Fruit fly (Drosophila melanogaster) whole organism, embryonic: ENCODE measurements around the gene mei-218.

Experiments used
- CG10979 ChIP-seq: fragments of 200-800 bp; sonication (Bioruptor generic); optimal IDR thresholded peaks from 2 replicates; lab custom pipeline; 2018; ENCODE audit warnings: missing biosample characterization, mild to moderate bottlenecking, missing genetic modification characterization, moderate library complexity
- CG11560 ChIP-seq: fragments of 200-800 bp; sonication (Bioruptor generic); IDR thresholded peaks from 3 replicates; pipeline ENCODE4 v1.3.6; 2022; ENCODE audit warnings: missing biosample characterization, missing genetic modification characterization
- CG12391 ChIP-seq: fragments of 200-800 bp; sonication (Bioruptor generic); optimal IDR thresholded peaks from 3 replicates; lab custom pipeline; 2018; ENCODE audit warnings: missing biosample characterization, mild to moderate bottlenecking, missing genetic modification characterization, moderate library complexity
- CG12769 ChIP-seq: fragments of 200-800 bp; sonication (Bioruptor generic); optimal IDR thresholded peaks from 2 replicates; lab custom pipeline; 2019; ENCODE audit warnings: missing biosample characterization, mild to moderate bottlenecking, missing genetic modification characterization, moderate library complexity
- CG13424 ChIP-seq: fragments of 200-800 bp; sonication (Bioruptor generic); optimal IDR thresholded peaks from 2 replicates; lab custom pipeline; 2019; ENCODE audit warnings: missing biosample characterization, mild to moderate bottlenecking, missing genetic modification characterization, moderate library complexity
- CG14014 ChIP-seq: fragments of 200-800 bp; sonication (Bioruptor generic); IDR thresholded peaks from 2 replicates; pipeline ENCODE4 v1.3.6; 2022; ENCODE audit warnings: missing biosample characterization, missing genetic modification characterization
- CG14667 ChIP-seq: fragments of 200-800 bp; sonication (Bioruptor generic); IDR thresholded peaks from 2 replicates; pipeline ENCODE4 v1.3.6; 2022; ENCODE audit warnings: missing biosample characterization, missing genetic modification characterization
- CG17802 ChIP-seq: fragments of 200-800 bp; sonication (Bioruptor generic); optimal IDR thresholded peaks from 2 replicates; lab custom pipeline; 2018; ENCODE audit warnings: missing biosample characterization, mild to moderate bottlenecking, missing genetic modification characterization, moderate library complexity
- CG17912 ChIP-seq: fragments of 200-800 bp; sonication (Bioruptor generic); optimal IDR thresholded peaks from 2 replicates; lab custom pipeline; 2018; ENCODE audit warnings: missing biosample characterization, mild to moderate bottlenecking, missing genetic modification characterization
- CG18011 ChIP-seq: fragments of 200-800 bp; sonication (Bioruptor generic); optimal IDR thresholded peaks from 2 replicates; lab custom pipeline; 2017; ENCODE audit warnings: missing biosample characterization, missing genetic modification characterization, mild to moderate bottlenecking, moderate library complexity, missing genotype
- CG18599 ChIP-seq: fragments of 200-800 bp; sonication (Bioruptor generic); optimal IDR thresholded peaks from 3 replicates; lab custom pipeline; 2017; ENCODE audit warnings: missing biosample characterization, missing genetic modification characterization, mild to moderate bottlenecking, moderate library complexity, missing genetic modification reagents
- CG2129 ChIP-seq: fragments of 200-800 bp; sonication (Bioruptor generic); IDR thresholded peaks from 2 replicates; pipeline ENCODE4 v1.3.6; 2022; ENCODE audit warnings: missing biosample characterization, missing genetic modification characterization; ENCODE audit not compliant: partially characterized antibody
- CG2712 ChIP-seq: fragments of 200-800 bp; optimal IDR thresholded peaks from 3 replicates; lab custom pipeline; 2019; ENCODE audit warnings: missing biosample characterization, mild to moderate bottlenecking, missing genetic modification characterization, moderate library complexity
- CG34422 ChIP-seq: fragments of 200-800 bp; sonication (Bioruptor generic); IDR thresholded peaks from 3 replicates; pipeline ENCODE4 v1.3.6; 2022; ENCODE audit warnings: missing biosample characterization, missing genetic modification characterization
- CG3838 ChIP-seq: fragments of 200-800 bp; sonication (Bioruptor generic); optimal IDR thresholded peaks from 3 replicates; lab custom pipeline; 2016; ENCODE audit warnings: missing biosample characterization, missing genetic modification characterization
- CG5180 ChIP-seq: fragments of 200-800 bp; sonication (Bioruptor generic); optimal IDR thresholded peaks from 3 replicates; lab custom pipeline; 2017; ENCODE audit warnings: missing biosample characterization, missing genetic modification characterization, mild to moderate bottlenecking, moderate library complexity, missing genetic modification reagents
- CG8089 ChIP-seq: fragments of 200-800 bp; sonication (Bioruptor generic); optimal IDR thresholded peaks from 3 replicates; lab custom pipeline; 2016; ENCODE audit warnings: missing biosample characterization, missing genetic modification characterization
- CG8765 ChIP-seq: fragments of 200-800 bp; sonication (Bioruptor generic); IDR thresholded peaks from 2 replicates; pipeline ENCODE4 v1.3.6; 2022; ENCODE audit warnings: missing biosample characterization, missing genetic modification characterization
- CG8944 ChIP-seq: fragments of 200-800 bp; sonication (Bioruptor generic); optimal IDR thresholded peaks from 3 replicates; lab custom pipeline; 2016; ENCODE audit warnings: missing biosample characterization, missing genetic modification characterization
- CG9609 ChIP-seq: fragments of 200-800 bp; sonication (Bioruptor generic); optimal IDR thresholded peaks from 3 replicates; lab custom pipeline; 2016; ENCODE audit warnings: missing biosample characterization, missing genetic modification characterization
- Camta ChIP-seq: fragments of 200-800 bp; sonication (Bioruptor generic); optimal IDR thresholded peaks from 2 replicates; lab custom pipeline; 2016; ENCODE audit warnings: missing biosample characterization, missing genetic modification characterization
- CoRest ChIP-seq: fragments of 200-800 bp; sonication (Bioruptor generic); optimal IDR thresholded peaks from 3 replicates; lab custom pipeline; 2018; ENCODE audit warnings: missing biosample characterization, mild to moderate bottlenecking, missing genetic modification characterization, moderate library complexity
- Dek ChIP-seq: fragments of 200-800 bp; sonication (Bioruptor generic); optimal IDR thresholded peaks from 3 replicates; lab custom pipeline; 2019; ENCODE audit warnings: missing biosample characterization, mild to moderate bottlenecking, missing genetic modification characterization, moderate library complexity
- Fer3 ChIP-seq: fragments of 200-800 bp; sonication (Bioruptor generic); optimal IDR thresholded peaks from 2 replicates; lab custom pipeline; 2018; ENCODE audit warnings: missing biosample characterization, mild to moderate bottlenecking, missing genetic modification characterization, moderate library complexity
- HHEX ChIP-seq: fragments of 200-800 bp; sonication (Bioruptor generic); optimal IDR thresholded peaks from 3 replicates; lab custom pipeline; 2017; ENCODE audit warnings: missing biosample characterization, mild to moderate bottlenecking, missing genetic modification characterization, missing genetic modification reagents
- MESR4 ChIP-seq: fragments of 200-800 bp; sonication (Bioruptor generic); optimal IDR thresholded peaks from 2 replicates; lab custom pipeline; 2018; ENCODE audit warnings: missing biosample characterization, mild to moderate bottlenecking, missing genetic modification characterization, moderate library complexity
- Mad ChIP-seq: fragments of 200-800 bp; sonication (Bioruptor generic); optimal IDR thresholded peaks from 2 replicates; lab custom pipeline; 2016; ENCODE audit warnings: missing biosample characterization, missing genetic modification characterization
- Mes4 ChIP-seq: fragments of 200-800 bp; sonication (Bioruptor generic); optimal IDR thresholded peaks from 2 replicates; lab custom pipeline; 2016; ENCODE audit warnings: missing biosample characterization, missing genetic modification characterization
- Pdp1 ChIP-seq, 2 experiments: fragments of 200-800 bp; sonication (Bioruptor generic); optimal IDR thresholded peaks; 3 replicates each; lab custom pipeline; 2016; ENCODE audit warnings: missing biosample characterization in 2 of 2, missing genetic modification characterization in 2 of 2, mild to moderate bottlenecking in 1 of 2, moderate library complexity in 1 of 2
- Rx ChIP-seq: fragments of 200-800 bp; sonication (Bioruptor generic); IDR thresholded peaks from 2 replicates; pipeline ENCODE4 v1.3.6; 2022; ENCODE audit warnings: missing biosample characterization, missing genetic modification characterization
- Side ChIP-seq: fragments of 200-800 bp; sonication (Bioruptor generic); optimal IDR thresholded peaks from 2 replicates; lab custom pipeline; 2016; ENCODE audit warnings: missing biosample characterization, missing genetic modification characterization
- YL-1 ChIP-seq: fragments of 200-800 bp; sonication (Bioruptor generic); optimal IDR thresholded peaks from 3 replicates; lab custom pipeline; 2017; ENCODE audit warnings: missing biosample characterization, mild to moderate bottlenecking, missing genetic modification characterization
- caup ChIP-seq: fragments of 200-800 bp; sonication (Bioruptor generic); optimal IDR thresholded peaks from 3 replicates; lab custom pipeline; 2017; ENCODE audit warnings: missing biosample characterization, mild to moderate bottlenecking, missing genetic modification characterization, moderate library complexity; ENCODE audit not compliant: severe bottlenecking
- cg ChIP-seq: fragments of 200-800 bp; sonication (Bioruptor generic); optimal IDR thresholded peaks from 3 replicates; lab custom pipeline; 2019; ENCODE audit warnings: missing biosample characterization, mild to moderate bottlenecking, missing genetic modification characterization, moderate library complexity
- chm ChIP-seq: fragments of 200-800 bp; sonication (Bioruptor generic); IDR thresholded peaks from 2 replicates; pipeline ENCODE4 v1.3.6; 2022; ENCODE audit warnings: missing biosample characterization, missing genetic modification characterization
- chn ChIP-seq: fragments of 200-800 bp; sonication (Bioruptor generic); optimal IDR thresholded peaks from 2 replicates; lab custom pipeline; 2016; ENCODE audit warnings: missing biosample characterization, missing genetic modification characterization
- crol ChIP-seq: fragments of 200-800 bp; sonication (Bioruptor generic); IDR thresholded peaks from 2 replicates; pipeline ENCODE4 v1.3.6; 2022; ENCODE audit warnings: missing biosample characterization, missing genetic modification characterization
- dm ChIP-seq: fragments of 200-800 bp; sonication (Bioruptor generic); optimal IDR thresholded peaks from 3 replicates; lab custom pipeline; 2016; ENCODE audit warnings: missing biosample characterization, missing genetic modification characterization
- gce ChIP-seq: fragments of 200-800 bp; sonication (Bioruptor generic); IDR thresholded peaks from 3 replicates; pipeline ENCODE4 v1.3.6; 2022; ENCODE audit warnings: missing biosample characterization, missing genetic modification characterization
- ham ChIP-seq: fragments of 200-800 bp; sonication (Bioruptor generic); IDR thresholded peaks from 2 replicates; pipeline ENCODE4 v1.3.6; 2022; ENCODE audit warnings: missing biosample characterization, missing genetic modification characterization
- lmd ChIP-seq: fragments of 200-800 bp; sonication (Bioruptor generic); IDR thresholded peaks from 2 replicates; pipeline ENCODE4 v1.3.6; 2022; ENCODE audit warnings: missing biosample characterization, missing genetic modification characterization
- lov ChIP-seq, 2 experiments: fragments of 200-800 bp in 1 of 2; fragments of >200 bp in 1 of 2; sonication (Bioruptor generic) in 1 of 2; IDR thresholded peaks in 1 of 2; optimal IDR thresholded peaks in 1 of 2; 2 replicates in 1 of 2; 3 replicates in 1 of 2; pipeline versions ENCODE4 v1.3.6 to Lab custom; 2017 to 2022; ENCODE audit warnings: missing biosample characterization in 1 of 2, missing genetic modification characterization in 1 of 2
- ro ChIP-seq: fragments of 200-800 bp; sonication (Bioruptor generic); IDR thresholded peaks from 2 replicates; pipeline ENCODE4 v1.3.6; 2022; ENCODE audit warnings: missing biosample characterization, missing genetic modification characterization
- sna ChIP-seq: fragments of 200-800 bp; sonication (Bioruptor generic); IDR thresholded peaks from 2 replicates; pipeline ENCODE4 v1.3.6; 2022; ENCODE audit warnings: missing biosample characterization, missing genetic modification characterization; ENCODE audit not compliant: partially characterized antibody
- ssp ChIP-seq: fragments of 200-800 bp; sonication (Bioruptor generic); IDR thresholded peaks from 2 replicates; pipeline ENCODE4 v1.3.6; 2022; ENCODE audit warnings: missing biosample characterization, missing genetic modification characterization
- stwl ChIP-seq: fragments of 200-800 bp; sonication (Bioruptor generic); optimal IDR thresholded peaks from 3 replicates; lab custom pipeline; 2018; ENCODE audit warnings: missing biosample characterization, mild to moderate bottlenecking, missing genetic modification characterization, moderate library complexity
- sug ChIP-seq: fragments of 200-800 bp; optimal IDR thresholded peaks from 2 replicates; lab custom pipeline; 2019; ENCODE audit warnings: missing biosample characterization, mild to moderate bottlenecking, missing genetic modification characterization, moderate library complexity
- tio ChIP-seq: fragments of 200-800 bp; sonication (Bioruptor generic); optimal IDR thresholded peaks from 2 replicates; lab custom pipeline; 2017; ENCODE audit warnings: missing biosample characterization, missing genetic modification characterization, inconsistent platforms
- unc-4 ChIP-seq: fragments of 200-800 bp; sonication (Bioruptor generic); IDR thresholded peaks from 2 replicates; pipeline ENCODE4 v1.3.6; 2022; ENCODE audit warnings: missing biosample characterization, missing genetic modification characterization; ENCODE audit not compliant: partially characterized antibody
- wor ChIP-seq: fragments of 200-800 bp; sonication (Bioruptor generic); IDR thresholded peaks from 2 replicates; pipeline ENCODE4 v1.3.6; 2022; ENCODE audit warnings: missing biosample characterization, missing genetic modification characterization

The mei-218 gene

DNA sequence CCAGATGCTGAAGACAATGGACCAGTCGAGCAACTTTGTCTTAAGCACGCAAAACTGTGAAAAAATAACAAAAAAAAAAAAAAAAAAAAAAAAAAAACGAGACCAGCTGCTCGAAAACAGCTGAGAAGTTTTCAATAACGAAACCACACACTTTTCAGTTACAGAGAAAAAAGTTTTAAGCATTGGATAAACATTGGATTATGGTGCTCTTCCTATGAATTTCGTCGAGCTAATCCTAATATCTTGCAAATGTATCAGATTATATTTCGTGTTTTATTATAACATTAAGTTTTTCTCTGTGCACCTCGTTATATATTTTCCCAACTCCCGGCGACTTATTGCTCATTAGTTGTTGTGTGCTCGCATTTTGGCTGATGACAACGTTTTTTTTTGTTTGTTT, 33.8 kb upstream of the mei-218 start (continued):
- TF ChIP-seq Side (GFP tag; lab: Kevin White, UChicago) (peak; percentile 37), CG18011 (no peak), CG8944 (peak; percentile 2), CG17912 (GFP tag; lab: Kevin White, UChicago) (no peak), CG12769 (tag; lab: Kevin White, UChicago) (peak; percentile 32), gce (GFP tag; lab: Robert Waterston, UW) (no peak), CG5180 (GFP tag; lab: Kevin White, UChicago) (no peak), crol (GFP tag; lab: Robert Waterston, UW) (no peak), ham (GFP tag; lab: Robert Waterston, UW) (no peak), unc-4 (GFP tag; lab: Robert Waterston, UW) (no peak), dm (GFP tag; lab: Kevin White, UChicago) (peak; percentile 5), CG18599 (GFP tag; lab: Kevin White, UChicago) (peak; percentile 53), CG3838 (no peak), CG34422 (peak; percentile 62; the same call in 1 of the 3 replicates), Mes4 (GFP tag; lab: Kevin White, UChicago) (peak; percentile 44), MESR4 (GFP tag; lab: Kevin White, UChicago) (no peak), chm (GFP tag; lab: Robert Waterston, UW) (no peak), CG8089 (GFP tag; lab: Kevin White, UChicago) (peak; percentile 26), wor (GFP tag; lab: Robert Waterston, UW) (no peak), tio (peak; percentile 43), HHEX (peak; percentile 36), stwl (tag; lab: Kevin White, UChicago) (no peak), YL-1 (GFP tag; lab: Kevin White, UChicago) (no peak), Dek (peak; percentile 41), chn (no peak), Mad (GFP tag; lab: Kevin White, UChicago) (no peak), CG2129 (GFP tag; lab: Robert Waterston, UW) (no peak), cg (GFP tag; lab: Kevin White, UChicago) (no peak), lov (optimal IDR thresholded peaks at IDR 0.05; lab: Kevin White, UChicago) (no peak), lov (GFP tag; IDR thresholded peaks at IDR 0.05; lab: Robert Waterston, UW) (peak; percentile 42; the same call in 1 of the 3 replicates), CG14667 (GFP tag; lab: Robert Waterston, UW) (0 out of 2 replicates have a peak, but pooled peaks have one; percentile 22), ssp (GFP tag; lab: Robert Waterston, UW) (no peak), CG2712 (tag; lab: Kevin White, UChicago) (peak; percentile 52), lmd (GFP tag; lab: Robert Waterston, UW) (peak; percentile 74), CG8765 (GFP tag; lab: Robert Waterston, UW) (no peak), CG9609 (GFP tag; lab: Kevin White, UChicago) (no peak), Fer3 (tag; lab: Kevin White, UChicago) (peak; percentile 44), CG12391 (peak; percentile 38), CG13424 (tag; lab: Kevin White, UChicago) (peak; percentile 57), CG17802 (tag; lab: Kevin White, UChicago) (no peak), sna (GFP tag; lab: Robert Waterston, UW) (no peak), CG11560 (tag; lab: Robert Waterston, UW) (no peak), Rx (GFP tag; lab: Robert Waterston, UW) (peak; percentile 47; the same call in 1 of the 2 replicates), sug (peak; percentile 3), CoRest (tag; lab: Kevin White, UChicago) (peak; percentile 40), Camta (peak; percentile 48), Pdp1 (GFP tag; optimal IDR thresholded peaks at IDR 0.05; lab: Kevin White, UChicago) (peak; percentile 27 to 47), ro (GFP tag; lab: Robert Waterston, UW) (no peak), CG10979 (tag; lab: Kevin White, UChicago) (no peak), CG14014 (GFP tag; lab: Robert Waterston, UW) (peak; percentile 57), caup (GFP tag; lab: Kevin White, UChicago) (peak; percentile 24)
